Worm (Caenorhabditis elegans): ENCODE data around the gene Y41D4A.3.

Y41D4A.3 gene

ce11 chrIV:1751243-1751642, 2.3 kb upstream of the Y41D4A.3 start:
- TF ChIP-seq lin-15B (tag; optimal IDR thresholded peaks at IDR 0.05) (no peak), hmg-11 (tag; optimal IDR thresholded peaks at IDR 0.05) (peak; percentile 33), mdl-1 (tag; optimal IDR thresholded peaks at IDR 0.05) (no peak)

- TF ChIP-seq tbx-2 (tag; optimal IDR thresholded peaks at IDR 0.05) (no peak), mdl-1 (tag; optimal IDR thresholded peaks at IDR 0.05) (no peak), pqm-1 (tag; optimal IDR thresholded peaks at IDR 0.05) (no peak), nhr-43 (tag; optimal IDR thresholded peaks at IDR 0.05; ENCODE audit: poor library complexity, severe bottlenecking) (no peak), daf-12 (tag; optimal IDR thresholded peaks at IDR 0.05) (no peak), nhr-77 (tag; optimal IDR thresholded peaks at IDR 0.05) (no peak), lsy-12 (tag; optimal IDR thresholded peaks at IDR 0.05) (no peak), nhr-23 (tag; optimal IDR thresholded peaks at IDR 0.05) (no peak)
These were observed 1.1 kb upstream of the Y41D4A.3 start for ce11 chrIV:1752480-1752879.

ce11 chrIV:1758595-1758994, 5.0 kb downstream of the Y41D4A.3 start:
- TF ChIP-seq nhr-12 (tag; optimal IDR thresholded peaks at IDR 0.05) (no peak), mml-1 (tag; optimal IDR thresholded peaks at IDR 0.05) (no peak), ztf-4 (tag; optimal IDR thresholded peaks at IDR 0.05) (no peak), pqm-1 (tag; optimal IDR thresholded peaks at IDR 0.05) (no peak), fkh-10 (GFP tag; optimal IDR thresholded peaks at IDR 0.05) (no peak), nhr-43 (tag; optimal IDR thresholded peaks at IDR 0.05; ENCODE audit: poor library complexity, severe bottlenecking) (no peak), pha-4 (tag; optimal IDR thresholded peaks at IDR 0.05) (no peak), fkh-2 (tag; optimal IDR thresholded peaks at IDR 0.05) (no peak), tbx-2 (tag; optimal IDR thresholded peaks at IDR 0.05) (no peak), fos-1 (tag; optimal IDR thresholded peaks at IDR 0.05) (no peak), egl-27 (tag; optimal IDR thresholded peaks at IDR 0.05) (no peak), unc-62 (GFP tag; optimal IDR thresholded peaks at IDR 0.05) (no peak), lsy-12 (tag; optimal IDR thresholded peaks at IDR 0.05) (no peak)

ce11 chrIV:1761553-1761952, 8.0 kb downstream of the Y41D4A.3 start, which contains the start of gene Y41D4A.7:
Gene Y41D4A.7 (minus strand): TSS chrIV:1761570.
- TF ChIP-seq nfya-1 (tag; optimal IDR thresholded peaks at IDR 0.05; ENCODE audit: insufficient read depth) (peak; percentile 11), fkh-10 (GFP tag; optimal IDR thresholded peaks at IDR 0.05) (no peak), daf-12 (tag; optimal IDR thresholded peaks at IDR 0.05) (no peak), nhr-67 (tag; optimal IDR thresholded peaks at IDR 0.05) (no peak), ceh-28 (tag; optimal IDR thresholded peaks at IDR 0.05) (no peak), nhr-77 (tag; optimal IDR thresholded peaks at IDR 0.05) (no peak)

- no peak for TF ChIP-seq lin-39 (tag; optimal IDR thresholded peaks at IDR 0.05)
- TF ChIP-seq nhr-237 (tag; optimal IDR thresholded peaks at IDR 0.05), result no peak
- no peak for TF ChIP-seq zag-1 (tag; optimal IDR thresholded peaks at IDR 0.05)
- TF ChIP-seq ama-1 (optimal IDR thresholded peaks at IDR 0.05), result no peak
- TF ChIP-seq nhr-28 (tag; optimal IDR thresholded peaks at IDR 0.05), result no peak
- no peak for TF ChIP-seq elt-2 (tag; optimal IDR thresholded peaks at IDR 0.05)
- no peak for TF ChIP-seq elt-1 (tag; optimal IDR thresholded peaks at IDR 0.05)
- TF ChIP-seq nhr-25 (tag; optimal IDR thresholded peaks at IDR 0.05), result no peak
- no peak for TF ChIP-seq nhr-11 (tag; optimal IDR thresholded peaks at IDR 0.05)
- TF ChIP-seq pqm-1 (tag; optimal IDR thresholded peaks at IDR 0.05), result no peak
- TF ChIP-seq nhr-67 (tag; optimal IDR thresholded peaks at IDR 0.05), result no peak
- TF ChIP-seq sea-2 (GFP tag; optimal IDR thresholded peaks at IDR 0.05), result no peak
- no peak for TF ChIP-seq jun-1 (tag; optimal IDR thresholded peaks at IDR 0.05)
- TF ChIP-seq fkh-2 (tag; optimal IDR thresholded peaks at IDR 0.05), result no peak
- no peak for TF ChIP-seq ceh-28 (tag; optimal IDR thresholded peaks at IDR 0.05)
- TF ChIP-seq R02D3.7 (tag; optimal IDR thresholded peaks at IDR 0.05), result no peak
- no peak for TF ChIP-seq fos-1 (tag; optimal IDR thresholded peaks at IDR 0.05)
These were observed 9.9 kb downstream of the Y41D4A.3 start for ce11 chrIV:1763452-1763851.

ce11 chrIV:1765954-1766353, 12.4 kb downstream of the Y41D4A.3 start:
- no peak for TF ChIP-seq snpc-4 (tag; optimal IDR thresholded peaks at IDR 0.05)
- no peak for TF ChIP-seq egl-27 (tag; optimal IDR thresholded peaks at IDR 0.05)
- TF ChIP-seq egl-5 (tag; optimal IDR thresholded peaks at IDR 0.05), result no peak
- TF ChIP-seq ceh-28 (tag; optimal IDR thresholded peaks at IDR 0.05), result no peak
- TF ChIP-seq skn-1 (tag; optimal IDR thresholded peaks at IDR 0.05), result no peak
- TF ChIP-seq zag-1 (tag; optimal IDR thresholded peaks at IDR 0.05), result no peak
- TF ChIP-seq pqm-1 (tag; optimal IDR thresholded peaks at IDR 0.05), result no peak
- peak; percentile 52 for TF ChIP-seq nfya-1 (tag; optimal IDR thresholded peaks at IDR 0.05; ENCODE audit: insufficient read depth)
- TF ChIP-seq fkh-10 (GFP tag; optimal IDR thresholded peaks at IDR 0.05), result peak; percentile 67
- peak; percentile 16 for TF ChIP-seq pha-4 (tag; optimal IDR thresholded peaks at IDR 0.05)
- no peak for TF ChIP-seq nhr-43 (tag; optimal IDR thresholded peaks at IDR 0.05; ENCODE audit: poor library complexity, severe bottlenecking)
- TF ChIP-seq tbx-2 (tag; optimal IDR thresholded peaks at IDR 0.05), result no peak
- TF ChIP-seq lin-15B (tag; optimal IDR thresholded peaks at IDR 0.05), result peak; percentile 14
- no peak for TF ChIP-seq fos-1 (tag; optimal IDR thresholded peaks at IDR 0.05)
- no peak for TF ChIP-seq ceh-16 (tag; optimal IDR thresholded peaks at IDR 0.05)
- TF ChIP-seq lin-39 (tag; optimal IDR thresholded peaks at IDR 0.05), result peak; percentile 10
- TF ChIP-seq ceh-82 (tag; optimal IDR thresholded peaks at IDR 0.05), result no peak
- TF ChIP-seq elt-3 (tag; optimal IDR thresholded peaks at IDR 0.05), result no peak
- no peak for TF ChIP-seq nhr-23 (tag; optimal IDR thresholded peaks at IDR 0.05)
- TF ChIP-seq sea-2 (GFP tag; optimal IDR thresholded peaks at IDR 0.05), result no peak
- no peak for TF ChIP-seq nhr-76 (tag; optimal IDR thresholded peaks at IDR 0.05)
- no peak for TF ChIP-seq nhr-25 (tag; optimal IDR thresholded peaks at IDR 0.05)
- TF ChIP-seq ZK546.5 (tag; optimal IDR thresholded peaks at IDR 0.05), result no peak
- no peak for TF ChIP-seq nhr-67 (tag; optimal IDR thresholded peaks at IDR 0.05)

Measured in whole organism, L3 larva.